Fruit fly (Drosophila melanogaster) whole organism, prepupa: ENCODE data around the gene CG32295.

Experiments
- Blimp-1 ChIP-seq: fragments of 200-800 bp; sonication (Bioruptor generic); optimal IDR thresholded peaks from 3 replicates; lab custom pipeline; 2017; ENCODE audit warnings: missing biosample characterization, missing genetic modification characterization, mild to moderate bottlenecking, moderate library complexity, missing genetic modification reagents
- CG10631 ChIP-seq: fragments of 200-800 bp; sonication (Bioruptor generic); optimal IDR thresholded peaks from 2 replicates; lab custom pipeline; 2016; ENCODE audit warnings: missing biosample characterization, missing genetic modification characterization
- CG10669 ChIP-seq: fragments of 200-800 bp; sonication (Bioruptor generic); optimal IDR thresholded peaks from 3 replicates; lab custom pipeline; 2018; ENCODE audit warnings: missing biosample characterization, mild to moderate bottlenecking, missing genetic modification characterization, moderate library complexity
- CG11294 ChIP-seq: fragments of 200-800 bp; sonication (Bioruptor generic); IDR thresholded peaks from 2 replicates; pipeline ENCODE4 v1.3.6; 2022; ENCODE audit warnings: missing biosample characterization, missing genetic modification characterization
- CG11762 ChIP-seq: fragments of 200-800 bp; sonication (Bioruptor generic); optimal IDR thresholded peaks from 3 replicates; lab custom pipeline; 2016; ENCODE audit warnings: missing biosample characterization, missing genetic modification characterization; ENCODE audit not compliant: insufficient read depth
- CG16779 ChIP-seq: fragments of 200-800 bp; sonication (Bioruptor generic); optimal IDR thresholded peaks from 3 replicates; lab custom pipeline; 2017; ENCODE audit warnings: missing biosample characterization, mild to moderate bottlenecking, missing genetic modification characterization
- CG3032 ChIP-seq: fragments of 200-800 bp; optimal IDR thresholded peaks from 2 replicates; lab custom pipeline; 2019; ENCODE audit warnings: missing biosample characterization, mild to moderate bottlenecking, missing genetic modification characterization, moderate library complexity
- CG3919 ChIP-seq: fragments of 200-800 bp; sonication (Bioruptor generic); optimal IDR thresholded peaks from 3 replicates; lab custom pipeline; 2016; ENCODE audit warnings: missing biosample characterization, missing genetic modification characterization
- CG6163 ChIP-seq: fragments of 200-800 bp; sonication (Bioruptor generic); IDR thresholded peaks from 3 replicates; pipeline ENCODE4 v1.3.6; 2022; ENCODE audit warnings: missing biosample characterization, missing genetic modification characterization
- CG6276 ChIP-seq: fragments of 200-800 bp; sonication (Bioruptor generic); optimal IDR thresholded peaks from 2 replicates; lab custom pipeline; 2017; ENCODE audit warnings: missing biosample characterization, mild to moderate bottlenecking, missing genetic modification characterization
- CG6792 ChIP-seq: fragments of 200-800 bp; sonication (Bioruptor generic); optimal IDR thresholded peaks from 3 replicates; lab custom pipeline; 2016; ENCODE audit warnings: missing biosample characterization, missing genetic modification characterization
- CG6854 ChIP-seq: fragments of 200-800 bp; sonication (Bioruptor generic); optimal IDR thresholded peaks from 2 replicates; lab custom pipeline; 2017; ENCODE audit warnings: missing biosample characterization, mild to moderate bottlenecking, missing genetic modification characterization
- CG7368 ChIP-seq: fragments of 200-800 bp; sonication (Bioruptor generic); optimal IDR thresholded peaks from 3 replicates; lab custom pipeline; 2016; ENCODE audit warnings: missing biosample characterization, missing genetic modification characterization
- CG8119 ChIP-seq: fragments of 200-800 bp; sonication (Bioruptor generic); IDR thresholded peaks from 3 replicates; pipeline ENCODE4 v1.3.6; 2022; ENCODE audit warnings: missing biosample characterization, missing genetic modification characterization
- CG8319 ChIP-seq: fragments of 200-800 bp; sonication (Bioruptor generic); optimal IDR thresholded peaks from 3 replicates; lab custom pipeline; 2016; ENCODE audit warnings: missing biosample characterization, missing genetic modification characterization
- CG8632 ChIP-seq: fragments of 200-800 bp; sonication (Bioruptor generic); optimal IDR thresholded peaks from 3 replicates; lab custom pipeline; 2016; ENCODE audit warnings: missing biosample characterization, missing genetic modification characterization
- CG9139 ChIP-seq: fragments of 200-800 bp; sonication (Bioruptor generic); optimal IDR thresholded peaks from 3 replicates; lab custom pipeline; 2017; ENCODE audit warnings: missing biosample characterization, mild to moderate bottlenecking, missing genetic modification characterization
- Eip75B ChIP-seq: fragments of 200-800 bp; sonication (Bioruptor generic); optimal IDR thresholded peaks from 3 replicates; lab custom pipeline; 2016; ENCODE audit warnings: missing biosample characterization, missing genetic modification characterization
- Eip78C ChIP-seq: fragments of 200-800 bp; sonication (Bioruptor generic); peaks from one replicate; lab custom pipeline; 2016; ENCODE audit warnings: missing biosample characterization, missing genetic modification characterization
- Eip93F ChIP-seq: fragments of 200-800 bp; sonication (Bioruptor generic); optimal IDR thresholded peaks from 2 replicates; lab custom pipeline; 2016; ENCODE audit warnings: missing biosample characterization, mild to moderate bottlenecking, missing genetic modification characterization
- Ets96B ChIP-seq: fragments of 200-800 bp; optimal IDR thresholded peaks from 2 replicates; lab custom pipeline; 2019; ENCODE audit warnings: missing biosample characterization, mild to moderate bottlenecking, missing genetic modification characterization, moderate library complexity
- Hr4 ChIP-seq: fragments of 200-800 bp; sonication (Bioruptor generic); optimal IDR thresholded peaks from 3 replicates; lab custom pipeline; 2016; ENCODE audit warnings: missing biosample characterization, missing genetic modification characterization
- Lpt ChIP-seq: fragments of 200-800 bp; sonication (Bioruptor generic); optimal IDR thresholded peaks from 3 replicates; lab custom pipeline; 2016; ENCODE audit warnings: missing biosample characterization, missing genetic modification characterization
- Met ChIP-seq: fragments of 200-800 bp; sonication (Bioruptor generic); optimal IDR thresholded peaks from 3 replicates; lab custom pipeline; 2016; ENCODE audit warnings: missing biosample characterization, missing genetic modification characterization
- OdsH ChIP-seq: fragments of 200-800 bp; sonication (Bioruptor generic); optimal IDR thresholded peaks from 3 replicates; lab custom pipeline; 2016; ENCODE audit warnings: missing biosample characterization, missing genetic modification characterization
- Smox ChIP-seq: fragments of 200-800 bp; sonication (Bioruptor generic); optimal IDR thresholded peaks from 3 replicates; lab custom pipeline; 2016; ENCODE audit warnings: missing biosample characterization, missing genetic modification characterization
- Sox102F ChIP-seq: fragments of 200-800 bp; sonication (Bioruptor generic); optimal IDR thresholded peaks from 2 replicates; lab custom pipeline; 2016; ENCODE audit warnings: missing biosample characterization, mild to moderate bottlenecking, missing genetic modification characterization
- achi ChIP-seq: fragments of 200-800 bp; sonication (Bioruptor generic); optimal IDR thresholded peaks from 3 replicates; lab custom pipeline; 2016; ENCODE audit warnings: missing biosample characterization, missing genetic modification characterization
- acj6 ChIP-seq: fragments of 200-800 bp; sonication (Bioruptor generic); optimal IDR thresholded peaks from 3 replicates; lab custom pipeline; 2016; ENCODE audit warnings: missing biosample characterization, missing genetic modification characterization
- dac ChIP-seq: fragments of 200-800 bp; sonication (Bioruptor generic); optimal IDR thresholded peaks from 2 replicates; lab custom pipeline; 2017; ENCODE audit warnings: missing biosample characterization, mild to moderate bottlenecking, missing genetic modification characterization
- dsx ChIP-seq: fragments of 200-800 bp; optimal IDR thresholded peaks from 3 replicates; lab custom pipeline; 2019; ENCODE audit warnings: missing biosample characterization, mild to moderate bottlenecking, missing genetic modification characterization, moderate library complexity; ENCODE audit not compliant: poor library complexity, severe bottlenecking
- eg ChIP-seq: fragments of 200-800 bp; sonication (Bioruptor generic); IDR thresholded peaks from 3 replicates; pipeline ENCODE4 v1.3.6; 2022; ENCODE audit warnings: missing biosample characterization, missing genetic modification characterization
- esn ChIP-seq: fragments of 200-800 bp; sonication (Bioruptor generic); optimal IDR thresholded peaks from 2 replicates; lab custom pipeline; 2016; ENCODE audit warnings: missing biosample characterization, mild to moderate bottlenecking, missing genetic modification characterization, moderate library complexity
- fd59A ChIP-seq: fragments of 200-800 bp; sonication (Bioruptor generic); optimal IDR thresholded peaks from 2 replicates; lab custom pipeline; 2017; ENCODE audit warnings: missing biosample characterization, mild to moderate bottlenecking, missing genetic modification characterization, missing genetic modification reagents
- lz ChIP-seq: fragments of 200-800 bp; sonication (Bioruptor generic); optimal IDR thresholded peaks from 3 replicates; lab custom pipeline; 2016; ENCODE audit warnings: missing biosample characterization, missing genetic modification characterization
- salr ChIP-seq, 2 experiments: fragments of 200-800 bp; sonication (Bioruptor generic); optimal IDR thresholded peaks; 3 replicates each; lab custom pipeline; 2016 to 2018; ENCODE audit warnings: missing biosample characterization in 2 of 2, missing genetic modification characterization in 2 of 2, mild to moderate bottlenecking in 1 of 2
- spab ChIP-seq: fragments of 200-800 bp; sonication (Bioruptor generic); optimal IDR thresholded peaks from 2 replicates; lab custom pipeline; 2017; ENCODE audit warnings: missing biosample characterization, mild to moderate bottlenecking, missing genetic modification characterization, missing genetic modification reagents
- ss ChIP-seq, 2 experiments: fragments of 200-800 bp; sonication (Bioruptor generic); optimal IDR thresholded peaks; 2 replicates in 1 of 2; 3 replicates in 1 of 2; lab custom pipeline; 2017 to 2018; ENCODE audit warnings: mild to moderate bottlenecking in 2 of 2, missing biosample characterization in 2 of 2, missing genetic modification characterization in 2 of 2, moderate library complexity in 1 of 2
- svp ChIP-seq: fragments of 200-800 bp; sonication (Bioruptor generic); peaks from one replicate; lab custom pipeline; 2016; ENCODE audit warnings: missing biosample characterization, missing genetic modification characterization
- topi ChIP-seq: fragments of 200-800 bp; sonication (Bioruptor generic); optimal IDR thresholded peaks from 3 replicates; lab custom pipeline; 2016; ENCODE audit warnings: missing biosample characterization, missing genetic modification characterization
- vri ChIP-seq: fragments of 200-800 bp; sonication (Bioruptor generic); optimal IDR thresholded peaks from 3 replicates; lab custom pipeline; 2016; ENCODE audit warnings: missing biosample characterization, mild to moderate bottlenecking, missing genetic modification characterization

CG32295 gene

dm6 chr3L:2486493-2486892 is 40.3 kb downstream of the CG32295 start (continued):
- TF ChIP-seq Smox (peak; percentile 4), Hr4 (GFP tag; lab: Kevin White, UChicago) (peak; percentile 60), Lpt (GFP tag; lab: Kevin White, UChicago) (no peak), CG8119 (GFP tag; lab: Robert Waterston, UW) (peak; percentile 47)

- TF ChIP-seq CG6163 (GFP tag; lab: Robert Waterston, UW) (0 out of 3 replicates have a peak, but pooled peaks have one; percentile 41), esn (GFP tag; lab: Kevin White, UChicago) (no peak), CG7368 (GFP tag; lab: Kevin White, UChicago) (no peak), CG10631 (no peak), eg (GFP tag; lab: Robert Waterston, UW) (no peak), CG8319 (GFP tag; lab: Kevin White, UChicago) (no peak), Lpt (GFP tag; lab: Kevin White, UChicago) (no peak), dsx (GFP tag; lab: Kevin White, UChicago) (no peak), vri (GFP tag; lab: Kevin White, UChicago) (no peak), Met (no peak), Blimp-1 (GFP tag; lab: Kevin White, UChicago) (peak; percentile 38), svp (GFP tag; lab: Kevin White, UChicago) (peak; percentile 65), CG3032 (tag; lab: Kevin White, UChicago) (no peak), acj6 (no peak), CG11762 (GFP tag; lab: Kevin White, UChicago) (no peak), OdsH (GFP tag; lab: Kevin White, UChicago) (no peak), Eip78C (GFP tag; lab: Kevin White, UChicago) (peak; percentile 62)
Measured at dm6 chr3L:2485331-2486115, 41.2 kb downstream of the CG32295 start.

dm6 chr3L:2482941-2483541 is 43.7 kb downstream of the CG32295 start:
- TF ChIP-seq CG10669 (GFP tag; lab: Kevin White, UChicago): no peak
- TF ChIP-seq CG6163 (GFP tag; lab: Robert Waterston, UW): no peak
- TF ChIP-seq CG3032 (tag; lab: Kevin White, UChicago): no peak

dm6 chr3L:2481470-2481869 is 45.3 kb downstream of the CG32295 start:
- TF ChIP-seq lz (GFP tag; lab: Kevin White, UChicago) (peak; percentile 5), dsx (GFP tag; lab: Kevin White, UChicago) (no peak), acj6 (peak; percentile 22), achi (GFP tag; lab: Kevin White, UChicago) (peak; percentile 44), CG10669 (GFP tag; lab: Kevin White, UChicago) (peak; percentile 50), salr (GFP tag; optimal IDR thresholded peaks at IDR 0.05; lab: Kevin White, UChicago) (peak in 1 of 2 experiments; percentile 25), CG6854 (GFP tag; lab: Kevin White, UChicago) (no peak), spab (GFP tag; lab: Kevin White, UChicago) (peak; percentile 20), CG6276 (GFP tag; lab: Kevin White, UChicago) (peak; percentile 6), CG8632 (GFP tag; lab: Kevin White, UChicago) (no peak), CG6163 (GFP tag; lab: Robert Waterston, UW) (peak; percentile 67; the same call in 2 of the 3 replicates), fd59A (GFP tag; lab: Kevin White, UChicago) (no peak), CG3919 (GFP tag; lab: Kevin White, UChicago) (peak; percentile 65), CG9139 (no peak), topi (GFP tag; lab: Kevin White, UChicago) (peak; percentile 45), vri (GFP tag; lab: Kevin White, UChicago) (no peak), Sox102F (no peak), CG8119 (GFP tag; lab: Robert Waterston, UW) (peak; percentile 68), ss (GFP tag; optimal IDR thresholded peaks at IDR 0.05; lab: Kevin White, UChicago) (peak in 1 of 2 experiments; percentile 34), CG11294 (GFP tag; lab: Robert Waterston, UW) (no peak), dac (no peak), Eip75B (GFP tag; lab: Kevin White, UChicago) (no peak), CG8319 (GFP tag; lab: Kevin White, UChicago) (peak; percentile 8), Hr4 (GFP tag; lab: Kevin White, UChicago) (peak; percentile 65), CG6792 (GFP tag; lab: Kevin White, UChicago) (peak; percentile 18), CG16779 (tag; lab: Kevin White, UChicago) (no peak), Ets96B (peak; percentile 42), CG7368 (GFP tag; lab: Kevin White, UChicago) (peak; percentile 38), Eip93F (GFP tag; lab: Kevin White, UChicago) (no peak)
